Fruit fly (Drosophila melanogaster) whole organism, prepupa: ENCODE measurements around the gene Gr22f.
A peak's percentile ranks its signal among the peaks of the same experiment; 100 is the strongest.

Source experiments
- CG10631 ChIP-seq: fragments of 200-800 bp; sonication (Bioruptor generic); optimal IDR thresholded peaks from 2 replicates; lab custom pipeline; 2016; ENCODE audit warnings: missing biosample characterization, missing genetic modification characterization
- CG10669 ChIP-seq: fragments of 200-800 bp; sonication (Bioruptor generic); optimal IDR thresholded peaks from 3 replicates; lab custom pipeline; 2018; ENCODE audit warnings: missing biosample characterization, mild to moderate bottlenecking, missing genetic modification characterization, moderate library complexity
- CG11294 ChIP-seq: fragments of 200-800 bp; sonication (Bioruptor generic); IDR thresholded peaks from 2 replicates; pipeline ENCODE4 v1.3.6; 2022; ENCODE audit warnings: missing biosample characterization, missing genetic modification characterization
- CG11762 ChIP-seq: fragments of 200-800 bp; sonication (Bioruptor generic); optimal IDR thresholded peaks from 3 replicates; lab custom pipeline; 2016; ENCODE audit warnings: missing biosample characterization, missing genetic modification characterization; ENCODE audit not compliant: insufficient read depth
- CG11902 ChIP-seq: fragments of 200-800 bp; sonication (Bioruptor generic); optimal IDR thresholded peaks from 3 replicates; lab custom pipeline; 2016; ENCODE audit warnings: missing biosample characterization, missing genetic modification characterization
- CG15336 ChIP-seq: fragments of 200-800 bp; sonication (Bioruptor generic); IDR thresholded peaks from 2 replicates; pipeline ENCODE4 v1.3.6; 2022; ENCODE audit warnings: missing biosample characterization, missing genetic modification characterization
- CG1621 ChIP-seq: fragments of 200-800 bp; sonication (Bioruptor generic); optimal IDR thresholded peaks from 3 replicates; lab custom pipeline; 2018; ENCODE audit warnings: missing biosample characterization, mild to moderate bottlenecking, missing genetic modification characterization
- CG16779 ChIP-seq: fragments of 200-800 bp; sonication (Bioruptor generic); optimal IDR thresholded peaks from 3 replicates; lab custom pipeline; 2017; ENCODE audit warnings: missing biosample characterization, mild to moderate bottlenecking, missing genetic modification characterization
- CG3032 ChIP-seq: fragments of 200-800 bp; optimal IDR thresholded peaks from 2 replicates; lab custom pipeline; 2019; ENCODE audit warnings: missing biosample characterization, mild to moderate bottlenecking, missing genetic modification characterization, moderate library complexity
- CG31627 ChIP-seq: fragments of 200-800 bp; sonication (Bioruptor generic); optimal IDR thresholded peaks from 3 replicates; lab custom pipeline; 2016; ENCODE audit warnings: missing biosample characterization, missing genetic modification characterization
- CG32006 ChIP-seq: fragments of 200-800 bp; sonication (Bioruptor generic); optimal IDR thresholded peaks from 3 replicates; lab custom pipeline; 2017; ENCODE audit warnings: missing biosample characterization, mild to moderate bottlenecking, missing genetic modification characterization
- CG34406 ChIP-seq: fragments of 200-800 bp; sonication (Bioruptor generic); optimal IDR thresholded peaks from 3 replicates; lab custom pipeline; 2016; ENCODE audit warnings: missing biosample characterization, missing genetic modification characterization
- CG3919 ChIP-seq: fragments of 200-800 bp; sonication (Bioruptor generic); optimal IDR thresholded peaks from 3 replicates; lab custom pipeline; 2016; ENCODE audit warnings: missing biosample characterization, missing genetic modification characterization
- CG6163 ChIP-seq: fragments of 200-800 bp; sonication (Bioruptor generic); IDR thresholded peaks from 3 replicates; pipeline ENCODE4 v1.3.6; 2022; ENCODE audit warnings: missing biosample characterization, missing genetic modification characterization
- CG6276 ChIP-seq: fragments of 200-800 bp; sonication (Bioruptor generic); optimal IDR thresholded peaks from 2 replicates; lab custom pipeline; 2017; ENCODE audit warnings: missing biosample characterization, mild to moderate bottlenecking, missing genetic modification characterization
- CG6792 ChIP-seq: fragments of 200-800 bp; sonication (Bioruptor generic); optimal IDR thresholded peaks from 3 replicates; lab custom pipeline; 2016; ENCODE audit warnings: missing biosample characterization, missing genetic modification characterization
- CG8119 ChIP-seq: fragments of 200-800 bp; sonication (Bioruptor generic); IDR thresholded peaks from 3 replicates; pipeline ENCODE4 v1.3.6; 2022; ENCODE audit warnings: missing biosample characterization, missing genetic modification characterization
- CG8319 ChIP-seq: fragments of 200-800 bp; sonication (Bioruptor generic); optimal IDR thresholded peaks from 3 replicates; lab custom pipeline; 2016; ENCODE audit warnings: missing biosample characterization, missing genetic modification characterization
- CG8632 ChIP-seq: fragments of 200-800 bp; sonication (Bioruptor generic); optimal IDR thresholded peaks from 3 replicates; lab custom pipeline; 2016; ENCODE audit warnings: missing biosample characterization, missing genetic modification characterization
- Eip75B ChIP-seq: fragments of 200-800 bp; sonication (Bioruptor generic); optimal IDR thresholded peaks from 3 replicates; lab custom pipeline; 2016; ENCODE audit warnings: missing biosample characterization, missing genetic modification characterization
- Eip78C ChIP-seq: fragments of 200-800 bp; sonication (Bioruptor generic); peaks from one replicate; lab custom pipeline; 2016; ENCODE audit warnings: missing biosample characterization, missing genetic modification characterization
- Eip93F ChIP-seq: fragments of 200-800 bp; sonication (Bioruptor generic); optimal IDR thresholded peaks from 2 replicates; lab custom pipeline; 2016; ENCODE audit warnings: missing biosample characterization, mild to moderate bottlenecking, missing genetic modification characterization
- Ets21C ChIP-seq: fragments of 200-800 bp; sonication (Bioruptor generic); optimal IDR thresholded peaks from 3 replicates; lab custom pipeline; 2016; ENCODE audit warnings: missing biosample characterization, missing genetic modification characterization
- Ets96B ChIP-seq: fragments of 200-800 bp; optimal IDR thresholded peaks from 2 replicates; lab custom pipeline; 2019; ENCODE audit warnings: missing biosample characterization, mild to moderate bottlenecking, missing genetic modification characterization, moderate library complexity
- Gug ChIP-seq: fragments of 200-800 bp; sonication (Bioruptor generic); IDR thresholded peaks from 2 replicates; pipeline ENCODE4 v1.3.6; 2022; ENCODE audit warnings: missing biosample characterization, missing genetic modification characterization
- Lpt ChIP-seq: fragments of 200-800 bp; sonication (Bioruptor generic); optimal IDR thresholded peaks from 3 replicates; lab custom pipeline; 2016; ENCODE audit warnings: missing biosample characterization, missing genetic modification characterization
- OdsH ChIP-seq: fragments of 200-800 bp; sonication (Bioruptor generic); optimal IDR thresholded peaks from 3 replicates; lab custom pipeline; 2016; ENCODE audit warnings: missing biosample characterization, missing genetic modification characterization
- Sox14 ChIP-seq: fragments of 200-800 bp; sonication (Bioruptor generic); optimal IDR thresholded peaks from 3 replicates; lab custom pipeline; 2016; ENCODE audit warnings: missing biosample characterization, missing genetic modification characterization
- achi ChIP-seq: fragments of 200-800 bp; sonication (Bioruptor generic); optimal IDR thresholded peaks from 3 replicates; lab custom pipeline; 2016; ENCODE audit warnings: missing biosample characterization, missing genetic modification characterization
- acj6 ChIP-seq: fragments of 200-800 bp; sonication (Bioruptor generic); optimal IDR thresholded peaks from 3 replicates; lab custom pipeline; 2016; ENCODE audit warnings: missing biosample characterization, missing genetic modification characterization
- dac ChIP-seq: fragments of 200-800 bp; sonication (Bioruptor generic); optimal IDR thresholded peaks from 2 replicates; lab custom pipeline; 2017; ENCODE audit warnings: missing biosample characterization, mild to moderate bottlenecking, missing genetic modification characterization
- dsx ChIP-seq: fragments of 200-800 bp; optimal IDR thresholded peaks from 3 replicates; lab custom pipeline; 2019; ENCODE audit warnings: missing biosample characterization, mild to moderate bottlenecking, missing genetic modification characterization, moderate library complexity; ENCODE audit not compliant: poor library complexity, severe bottlenecking
- eg ChIP-seq: fragments of 200-800 bp; sonication (Bioruptor generic); IDR thresholded peaks from 3 replicates; pipeline ENCODE4 v1.3.6; 2022; ENCODE audit warnings: missing biosample characterization, missing genetic modification characterization
- esn ChIP-seq: fragments of 200-800 bp; sonication (Bioruptor generic); optimal IDR thresholded peaks from 2 replicates; lab custom pipeline; 2016; ENCODE audit warnings: missing biosample characterization, mild to moderate bottlenecking, missing genetic modification characterization, moderate library complexity
- fd59A ChIP-seq: fragments of 200-800 bp; sonication (Bioruptor generic); optimal IDR thresholded peaks from 2 replicates; lab custom pipeline; 2017; ENCODE audit warnings: missing biosample characterization, mild to moderate bottlenecking, missing genetic modification characterization, missing genetic modification reagents
- fd85E ChIP-seq: fragments of 200-800 bp; sonication (Bioruptor generic); optimal IDR thresholded peaks from 3 replicates; lab custom pipeline; 2016; ENCODE audit warnings: missing biosample characterization, missing genetic modification characterization
- lz ChIP-seq: fragments of 200-800 bp; sonication (Bioruptor generic); optimal IDR thresholded peaks from 3 replicates; lab custom pipeline; 2016; ENCODE audit warnings: missing biosample characterization, missing genetic modification characterization
- net ChIP-seq: fragments of 200-800 bp; sonication (Bioruptor generic); optimal IDR thresholded peaks from 3 replicates; lab custom pipeline; 2016; ENCODE audit warnings: missing biosample characterization, missing genetic modification characterization
- pdm3 ChIP-seq: fragments of 200-800 bp; sonication (Bioruptor generic); optimal IDR thresholded peaks from 3 replicates; lab custom pipeline; 2016; ENCODE audit warnings: missing biosample characterization, missing genetic modification characterization
- spab ChIP-seq: fragments of 200-800 bp; sonication (Bioruptor generic); optimal IDR thresholded peaks from 2 replicates; lab custom pipeline; 2017; ENCODE audit warnings: missing biosample characterization, mild to moderate bottlenecking, missing genetic modification characterization, missing genetic modification reagents
- svp ChIP-seq: fragments of 200-800 bp; sonication (Bioruptor generic); peaks from one replicate; lab custom pipeline; 2016; ENCODE audit warnings: missing biosample characterization, missing genetic modification characterization
- topi ChIP-seq: fragments of 200-800 bp; sonication (Bioruptor generic); optimal IDR thresholded peaks from 3 replicates; lab custom pipeline; 2016; ENCODE audit warnings: missing biosample characterization, missing genetic modification characterization

Gr22f gene

DNA sequence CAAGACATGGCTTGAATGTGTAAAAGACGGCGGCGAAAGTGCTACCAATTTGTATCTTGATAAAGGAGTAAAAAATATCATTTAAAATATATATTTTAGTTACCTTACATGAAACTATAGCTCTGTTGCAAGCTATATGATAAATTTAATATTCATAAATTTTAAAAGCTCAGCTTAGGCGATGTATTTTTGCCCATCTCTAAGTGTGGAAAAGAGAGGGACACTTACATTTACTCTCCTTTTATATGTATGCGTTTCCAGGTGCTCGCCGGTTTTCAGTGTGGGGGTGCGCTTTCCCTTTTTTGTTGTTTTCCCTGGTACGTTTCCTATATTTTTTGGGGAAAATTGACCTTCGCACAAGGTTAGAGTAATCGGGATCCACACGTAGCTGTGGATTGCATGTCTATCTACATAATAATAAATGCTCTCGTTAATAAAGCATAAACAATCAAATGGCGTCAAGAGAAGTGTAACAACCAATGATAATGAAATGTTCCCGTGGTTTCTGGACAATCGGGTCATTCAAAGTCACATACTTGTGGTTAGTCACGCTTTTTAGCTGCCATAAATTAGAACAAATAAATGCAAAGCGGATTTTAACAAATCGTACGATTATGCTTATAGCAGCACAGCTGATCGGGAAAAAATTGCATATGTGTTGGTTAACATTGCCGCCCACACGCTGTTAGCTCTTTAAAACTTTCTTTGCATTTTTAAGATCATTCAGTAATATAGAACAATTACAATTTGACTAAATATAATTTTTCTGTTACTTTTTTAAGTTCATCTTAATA is 28.2 kb downstream of the Gr22f start (continued):
- TF ChIP-seq CG11902 (GFP tag; lab: Kevin White, UChicago) (peak; percentile 94), Eip75B (peak; percentile 98), CG11762 (peak; percentile 93), OdsH (GFP tag; lab: Kevin White, UChicago) (peak; percentile 98), svp (peak; percentile 99), Eip78C (GFP tag; lab: Kevin White, UChicago) (peak; percentile 99), CG8319 (GFP tag; lab: Kevin White, UChicago) (peak; percentile 94), CG3032 (tag; lab: Kevin White, UChicago) (peak; percentile 97), CG32006 (GFP tag; lab: Kevin White, UChicago) (peak; percentile 99), CG16779 (peak; percentile 96), Ets96B (tag; lab: Kevin White, UChicago) (peak; percentile 99), CG10669 (peak; percentile 96), CG6276 (GFP tag; lab: Kevin White, UChicago) (peak; percentile 95), net (peak; percentile 96), Gug (peak; percentile 96), Eip93F (GFP tag; lab: Kevin White, UChicago) (peak; percentile 96), dac (GFP tag; lab: Kevin White, UChicago) (peak; percentile 96), CG11294 (peak; percentile 96), CG8632 (GFP tag; lab: Kevin White, UChicago) (peak; percentile 99), CG31627 (GFP tag; lab: Kevin White, UChicago) (peak; percentile 93), esn (GFP tag; lab: Kevin White, UChicago) (peak; percentile 99), topi (GFP tag; lab: Kevin White, UChicago) (peak; percentile 98), eg (peak; percentile 96), acj6 (GFP tag; lab: Kevin White, UChicago) (peak; percentile 98), achi (GFP tag; lab: Kevin White, UChicago) (peak; percentile 99), fd85E (peak; percentile 93), lz (GFP tag; lab: Kevin White, UChicago) (peak; percentile 98), CG34406 (GFP tag; lab: Kevin White, UChicago) (peak; percentile 99), dsx (GFP tag; lab: Kevin White, UChicago) (peak; percentile 98), CG1621 (tag; lab: Kevin White, UChicago) (peak; percentile 95), pdm3 (GFP tag; lab: Kevin White, UChicago) (peak; percentile 96), Sox14 (peak; percentile 97), CG8119 (GFP tag; lab: Robert Waterston, UW) (peak; percentile 98), CG15336 (GFP tag; lab: Robert Waterston, UW) (peak; percentile 98), Lpt (GFP tag; lab: Kevin White, UChicago) (peak; percentile 95), CG6792 (GFP tag; lab: Kevin White, UChicago) (peak; percentile 98), fd59A (GFP tag; lab: Kevin White, UChicago) (peak; percentile 98), CG3919 (GFP tag; lab: Kevin White, UChicago) (peak; percentile 98)

DNA sequence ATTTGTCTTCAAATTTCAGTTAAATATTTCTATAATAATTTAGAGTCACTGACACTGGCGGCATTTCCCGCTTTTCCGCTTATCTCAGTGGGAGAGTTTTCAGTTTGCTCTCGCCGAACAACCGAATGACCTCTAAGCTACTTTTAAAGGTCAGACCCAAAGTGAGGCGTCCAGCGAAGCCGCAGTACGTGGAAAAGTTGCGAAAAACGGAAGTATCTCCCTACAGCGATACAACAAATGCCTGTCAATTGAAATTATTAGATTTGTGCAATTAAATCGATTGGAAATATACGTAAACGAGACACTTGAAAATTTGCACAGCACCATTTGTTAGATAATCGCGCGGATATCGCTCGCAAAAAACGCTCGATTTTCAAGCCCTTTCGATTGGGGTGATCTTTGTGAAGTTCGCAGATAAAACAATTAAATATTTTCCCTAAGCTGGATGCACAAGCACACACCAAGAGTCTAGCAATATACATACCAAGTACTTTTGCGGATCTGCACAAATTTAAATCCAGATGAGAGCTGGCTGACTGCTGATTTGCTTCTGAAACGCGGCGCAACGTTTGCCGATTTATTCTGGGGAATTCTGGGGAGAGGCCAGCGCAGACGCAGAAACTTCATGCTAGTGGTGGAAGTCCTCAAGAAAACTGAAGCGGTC is 29.0 kb downstream of the Gr22f start:
- TF ChIP-seq CG10631 (GFP tag; lab: Kevin White, UChicago) (no peak), CG6163 (GFP tag; lab: Robert Waterston, UW) (no peak), svp (no peak), topi (GFP tag; lab: Kevin White, UChicago) (no peak), CG31627 (GFP tag; lab: Kevin White, UChicago) (no peak), spab (GFP tag; lab: Kevin White, UChicago) (peak; percentile 96), pdm3 (GFP tag; lab: Kevin White, UChicago) (no peak), Ets21C (GFP tag; lab: Kevin White, UChicago) (no peak), CG32006 (GFP tag; lab: Kevin White, UChicago) (no peak)
